Worm (Caenorhabditis elegans): Measurements from ENCODE around the gene fbxa-64.

fbxa-64 gene

DNA sequence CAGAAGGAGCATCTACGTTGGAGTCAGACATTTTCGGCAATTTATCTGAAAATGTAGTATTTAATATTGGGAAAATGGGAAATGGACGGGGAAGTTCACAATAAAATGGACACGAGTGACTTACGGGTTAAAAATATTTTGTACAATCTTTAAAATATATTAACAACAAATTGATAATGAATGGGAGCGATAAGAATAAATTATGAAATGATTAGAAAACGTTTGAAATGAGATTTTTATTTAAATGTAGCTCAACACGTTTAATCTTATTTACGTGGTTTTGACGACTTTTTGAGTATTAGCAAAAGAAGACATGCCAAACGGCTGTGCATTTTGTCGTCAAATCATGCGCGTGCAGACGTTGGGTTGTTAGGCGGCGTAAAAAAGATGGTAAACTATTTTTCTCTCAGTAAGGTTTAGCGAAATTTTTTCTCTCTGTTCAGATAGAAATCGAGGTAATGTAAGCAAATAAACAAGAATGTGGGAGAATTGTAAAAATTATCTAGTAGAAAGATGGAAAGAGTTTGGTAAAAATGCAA, at the start of gene fbxa-64:
Gene fbxa-64, minus strand, starts transcription at position 51 of the 539 bp plus-strand sequence.
- TF ChIP-seq med-1 (GFP tag; optimal IDR thresholded peaks at IDR 0.05; ENCODE audit: insufficient read depth) = no peak
- TF ChIP-seq klf-2 (GFP tag; conservative IDR thresholded peaks at IDR 0.05) = no peak
- TF ChIP-seq ref-1 (GFP tag; conservative IDR thresholded peaks at IDR 0.05) = no peak
- no peak for TF ChIP-seq ztf-29 (GFP tag; IDR thresholded peaks at IDR 0.05)
- TF ChIP-seq ztf-23 (GFP tag; IDR thresholded peaks at IDR 0.05) = no peak
- TF ChIP-seq flt-1 (GFP tag; IDR thresholded peaks at IDR 0.05) = no peak
- TF ChIP-seq T22C8.4 (GFP tag; IDR thresholded peaks at IDR 0.05) = no peak
- no peak for TF ChIP-seq tab-1 (GFP tag; IDR thresholded peaks at IDR 0.05)
- TF ChIP-seq cog-1 (tag; optimal IDR thresholded peaks at IDR 0.05) = no peak

DNA sequence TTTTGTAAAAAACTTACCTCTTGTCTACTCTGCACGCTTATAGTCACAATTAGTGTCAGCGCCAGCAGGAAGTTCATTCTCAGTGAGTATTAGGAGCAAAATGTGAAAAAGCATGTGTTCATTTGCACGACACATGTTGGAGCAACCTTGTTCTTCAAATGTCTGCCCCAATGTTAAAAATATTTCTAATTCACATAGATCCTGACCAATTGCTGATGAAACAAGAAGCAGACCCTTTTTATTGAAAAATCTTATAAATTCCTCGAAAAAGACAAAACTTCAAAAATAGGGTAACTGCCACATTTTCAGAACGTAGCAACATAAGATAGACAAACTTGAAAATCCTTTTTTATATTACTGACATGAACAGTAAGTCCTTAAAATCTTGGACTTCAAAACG, 46.2 kb upstream of the fbxa-64 start, which contains the start of gene C17B7.8:
Gene C17B7.8, minus strand, starts transcription at position 101 of the 400 bp plus-strand sequence.
- TF ChIP-seq ref-1 (GFP tag; conservative IDR thresholded peaks at IDR 0.05) (no peak), ztf-23 (GFP tag; IDR thresholded peaks at IDR 0.05) (no peak), tab-1 (GFP tag; IDR thresholded peaks at IDR 0.05) (no peak), klf-2 (GFP tag; conservative IDR thresholded peaks at IDR 0.05) (no peak), flt-1 (GFP tag; IDR thresholded peaks at IDR 0.05) (no peak), ztf-29 (GFP tag; IDR thresholded peaks at IDR 0.05) (no peak), T22C8.4 (GFP tag; IDR thresholded peaks at IDR 0.05) (no peak), cog-1 (tag; optimal IDR thresholded peaks at IDR 0.05) (no peak), med-1 (GFP tag; optimal IDR thresholded peaks at IDR 0.05; ENCODE audit: insufficient read depth) (no peak)

DNA sequence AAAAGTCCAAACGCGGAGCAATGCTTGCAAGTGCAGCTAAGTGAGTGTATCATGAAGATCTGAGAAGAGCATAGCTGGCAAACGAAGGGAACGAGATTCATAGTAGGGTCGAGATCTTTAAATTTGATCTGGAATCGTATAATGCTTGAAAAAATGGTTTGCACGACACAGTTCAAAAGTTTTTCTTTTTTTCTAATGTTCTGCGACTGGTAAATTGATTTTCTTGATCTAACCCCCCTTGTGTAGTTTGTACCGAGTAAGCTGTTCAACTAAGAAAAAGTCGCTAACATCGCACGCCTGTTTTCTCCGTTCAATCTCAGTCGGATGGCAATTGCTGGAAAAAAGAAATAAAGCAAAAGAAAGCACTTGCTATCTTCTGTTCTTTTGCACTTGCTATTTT, 42.5 kb upstream of the fbxa-64 start, which contains the start of gene C17B7.14:
Gene C17B7.14, minus strand, starts transcription at position 101 of the 400 bp plus-strand sequence.
- TF ChIP-seq ztf-23 (GFP tag; IDR thresholded peaks at IDR 0.05) (no peak), cog-1 (tag; optimal IDR thresholded peaks at IDR 0.05) (no peak), klf-2 (GFP tag; conservative IDR thresholded peaks at IDR 0.05) (no peak), ztf-29 (GFP tag; IDR thresholded peaks at IDR 0.05) (no peak), tab-1 (GFP tag; IDR thresholded peaks at IDR 0.05) (no peak), flt-1 (GFP tag; IDR thresholded peaks at IDR 0.05) (no peak), ref-1 (GFP tag; conservative IDR thresholded peaks at IDR 0.05) (no peak), med-1 (GFP tag; optimal IDR thresholded peaks at IDR 0.05; ENCODE audit: insufficient read depth) (no peak), T22C8.4 (GFP tag; IDR thresholded peaks at IDR 0.05) (no peak)

DNA sequence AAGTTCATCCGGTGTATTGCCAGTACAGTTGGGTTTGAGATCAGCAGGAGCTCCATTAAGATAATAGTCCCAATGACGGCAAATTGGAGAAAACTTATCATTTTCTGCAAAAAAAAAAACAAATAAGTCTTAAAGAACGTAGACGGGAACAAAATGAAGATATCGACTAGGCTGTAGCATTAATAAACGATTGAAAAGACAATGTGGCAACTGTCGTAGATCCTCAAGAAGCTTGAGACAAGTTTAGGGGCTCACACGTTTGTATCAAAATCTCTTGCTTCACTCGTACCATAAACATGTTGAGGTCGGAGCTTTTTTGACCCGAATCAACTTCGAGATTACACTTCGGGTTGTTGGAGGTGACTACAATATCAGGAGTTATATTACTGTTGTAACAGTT, 42.1 kb upstream of the fbxa-64 start, which contains the start of gene F35F10.14:
Gene F35F10.14, minus strand, starts transcription at position 101 of the 400 bp plus-strand sequence.
- TF ChIP-seq ztf-29 (GFP tag; IDR thresholded peaks at IDR 0.05) (no peak), flt-1 (GFP tag; IDR thresholded peaks at IDR 0.05) (no peak), klf-2 (GFP tag; conservative IDR thresholded peaks at IDR 0.05) (no peak), ztf-23 (GFP tag; IDR thresholded peaks at IDR 0.05) (no peak), ref-1 (GFP tag; conservative IDR thresholded peaks at IDR 0.05) (no peak), T22C8.4 (GFP tag; IDR thresholded peaks at IDR 0.05) (no peak), med-1 (GFP tag; optimal IDR thresholded peaks at IDR 0.05; ENCODE audit: insufficient read depth) (no peak), cog-1 (tag; optimal IDR thresholded peaks at IDR 0.05) (no peak), tab-1 (GFP tag; IDR thresholded peaks at IDR 0.05) (no peak)

- no peak for TF ChIP-seq ztf-23 (GFP tag; IDR thresholded peaks at IDR 0.05)
- no peak for TF ChIP-seq klf-2 (GFP tag; conservative IDR thresholded peaks at IDR 0.05)
- no peak for TF ChIP-seq ref-1 (GFP tag; conservative IDR thresholded peaks at IDR 0.05)
- no peak for TF ChIP-seq ztf-29 (GFP tag; IDR thresholded peaks at IDR 0.05)
- TF ChIP-seq med-1 (GFP tag; optimal IDR thresholded peaks at IDR 0.05; ENCODE audit: insufficient read depth) = no peak
- no peak for TF ChIP-seq T22C8.4 (GFP tag; IDR thresholded peaks at IDR 0.05)
- no peak for TF ChIP-seq tab-1 (GFP tag; IDR thresholded peaks at IDR 0.05)
- no peak for TF ChIP-seq cog-1 (tag; optimal IDR thresholded peaks at IDR 0.05)
Measured at ce11 chrV:3318975-3319374, 41.0 kb upstream of the fbxa-64 start, which contains the start of gene F35F10.13. Gene F35F10.13, minus strand, starts transcription at chrV:3319075.

DNA sequence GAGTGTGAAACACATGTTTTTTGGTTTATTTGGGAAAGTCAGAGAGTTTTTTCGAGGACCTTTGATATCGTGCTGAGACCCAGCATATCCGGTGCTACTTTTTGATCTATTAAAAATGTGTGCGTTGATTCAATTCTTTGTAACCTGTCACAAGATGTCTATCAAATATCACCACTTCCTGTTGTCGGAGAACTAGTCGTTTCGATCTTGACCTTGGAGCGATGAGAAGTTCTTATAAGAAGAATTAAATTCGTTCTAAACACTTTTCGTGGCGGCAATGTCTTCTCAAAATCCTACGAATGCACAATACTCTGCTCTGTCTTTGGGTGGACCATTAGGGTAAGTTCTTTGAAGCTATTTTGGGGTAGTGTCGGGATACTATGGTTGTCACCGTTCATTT, 38.2 kb upstream of the fbxa-64 start, which contains the start of gene F35F10.1:
Gene F35F10.1, plus strand, starts transcription at position 200 of the 400 bp plus-strand sequence.
- TF ChIP-seq flt-1 (GFP tag; IDR thresholded peaks at IDR 0.05) = no peak
- TF ChIP-seq med-1 (GFP tag; optimal IDR thresholded peaks at IDR 0.05; ENCODE audit: insufficient read depth) = no peak
- TF ChIP-seq T22C8.4 (GFP tag; IDR thresholded peaks at IDR 0.05) = no peak
- TF ChIP-seq tab-1 (GFP tag; IDR thresholded peaks at IDR 0.05) = no peak
- TF ChIP-seq ztf-29 (GFP tag; IDR thresholded peaks at IDR 0.05) = no peak
- TF ChIP-seq cog-1 (tag; optimal IDR thresholded peaks at IDR 0.05) = no peak
- TF ChIP-seq ztf-23 (GFP tag; IDR thresholded peaks at IDR 0.05) = no peak
- no peak for TF ChIP-seq klf-2 (GFP tag; conservative IDR thresholded peaks at IDR 0.05)
- TF ChIP-seq ref-1 (GFP tag; conservative IDR thresholded peaks at IDR 0.05) = no peak

- TF ChIP-seq med-1 (GFP tag; optimal IDR thresholded peaks at IDR 0.05; ENCODE audit: insufficient read depth) = no peak
- TF ChIP-seq klf-2 (GFP tag; conservative IDR thresholded peaks at IDR 0.05) = no peak
- TF ChIP-seq T22C8.4 (GFP tag; IDR thresholded peaks at IDR 0.05) = no peak
- TF ChIP-seq tab-1 (GFP tag; IDR thresholded peaks at IDR 0.05) = no peak
- TF ChIP-seq ztf-23 (GFP tag; IDR thresholded peaks at IDR 0.05) = no peak
- no peak for TF ChIP-seq flt-1 (GFP tag; IDR thresholded peaks at IDR 0.05)
- no peak for TF ChIP-seq ztf-29 (GFP tag; IDR thresholded peaks at IDR 0.05)
- TF ChIP-seq ref-1 (GFP tag; conservative IDR thresholded peaks at IDR 0.05) = no peak
- TF ChIP-seq cog-1 (tag; optimal IDR thresholded peaks at IDR 0.05) = no peak
Measured at ce11 chrV:3315308-3315707, 37.4 kb upstream of the fbxa-64 start, which contains the start of gene arrd-19. Gene arrd-19, minus strand, starts transcription at chrV:3315516.

DNA sequence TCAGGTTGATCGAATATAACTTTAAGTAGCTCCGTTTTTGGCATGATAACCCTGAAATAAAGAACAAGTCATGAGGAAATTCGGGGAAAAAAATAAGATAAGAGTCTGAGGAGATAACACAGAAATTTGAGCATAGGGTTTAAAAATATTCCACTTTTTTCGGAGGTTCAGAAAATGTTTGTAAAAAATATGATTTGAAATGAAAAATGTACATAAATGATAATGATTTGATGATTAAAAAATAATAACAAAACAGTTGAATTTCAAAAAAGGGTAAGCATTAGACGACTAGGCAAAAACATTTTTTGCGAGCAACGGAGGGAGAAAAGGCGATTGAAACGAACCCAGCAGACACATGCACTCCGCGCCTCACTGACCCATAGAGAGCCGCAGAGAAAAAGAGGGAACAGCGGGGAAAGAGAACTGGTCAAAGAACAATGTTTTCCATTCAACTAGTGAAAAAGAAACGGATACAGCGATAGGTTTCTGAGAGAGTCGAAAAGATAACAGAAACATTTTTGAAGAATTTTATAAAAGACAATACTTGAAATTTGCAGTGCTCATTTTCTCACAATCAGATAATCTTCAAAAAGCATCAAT, 34.2 kb upstream of the fbxa-64 start, which contains the start of gene arrd-18:
Gene arrd-18, minus strand, starts transcription at position 51 of the 600 bp plus-strand sequence.
- TF ChIP-seq ref-1 (GFP tag; conservative IDR thresholded peaks at IDR 0.05) (no peak), T22C8.4 (GFP tag; IDR thresholded peaks at IDR 0.05) (no peak), tab-1 (GFP tag; IDR thresholded peaks at IDR 0.05) (no peak), cog-1 (tag; optimal IDR thresholded peaks at IDR 0.05) (no peak)

ce11 chrV:3308169-3308568, 30.2 kb upstream of the fbxa-64 start, which contains the start of gene srbc-3:
Gene srbc-3, plus strand, starts transcription at chrV:3308469.
- TF ChIP-seq T22C8.4 (GFP tag; IDR thresholded peaks at IDR 0.05) (no peak), flt-1 (GFP tag; IDR thresholded peaks at IDR 0.05) (no peak), klf-2 (GFP tag; conservative IDR thresholded peaks at IDR 0.05) (no peak), ztf-23 (GFP tag; IDR thresholded peaks at IDR 0.05) (no peak), cog-1 (tag; optimal IDR thresholded peaks at IDR 0.05) (no peak), med-1 (GFP tag; optimal IDR thresholded peaks at IDR 0.05; ENCODE audit: insufficient read depth) (no peak), tab-1 (GFP tag; IDR thresholded peaks at IDR 0.05) (no peak), ref-1 (GFP tag; conservative IDR thresholded peaks at IDR 0.05) (no peak), ztf-29 (GFP tag; IDR thresholded peaks at IDR 0.05) (no peak)

Data from whole organism, midembryonic.